Worm (Caenorhabditis elegans): Measurements from ENCODE around the gene srbc-21.
A peak's percentile ranks its signal among the peaks of the same experiment; 100 is the strongest.

The srbc-21 gene

DNA sequence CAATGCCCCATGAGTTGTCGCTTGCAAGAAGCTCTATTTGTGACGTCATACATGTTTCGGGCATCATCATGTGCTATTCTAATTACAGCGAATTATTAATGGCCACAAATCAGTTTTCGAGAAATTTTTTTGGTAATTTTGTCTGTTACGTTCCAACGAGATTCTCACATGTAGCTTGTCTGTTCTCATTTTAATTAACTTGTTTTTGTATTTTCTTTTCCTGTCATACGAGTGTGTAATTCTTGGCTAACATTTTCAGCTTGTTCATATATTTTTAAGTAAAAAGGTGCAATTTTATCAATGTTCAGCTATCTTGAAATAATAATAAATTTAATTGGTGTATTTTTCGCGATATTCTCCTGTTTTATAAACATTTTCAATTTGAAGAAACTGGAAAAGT is at the start of gene srbc-21:
Gene srbc-21, plus strand, starts transcription at position 301 of the 400 bp plus-strand sequence.
- TF ChIP-seq drap-1 (GFP tag; optimal IDR thresholded peaks at IDR 0.05) (no peak), zip-8 (tag; optimal IDR thresholded peaks at IDR 0.05) (peak; percentile 5), nhr-28 (tag; optimal IDR thresholded peaks at IDR 0.05) (no peak), lin-32 (GFP tag; optimal IDR thresholded peaks at IDR 0.05) (no peak), lin-13 (tag; optimal IDR thresholded peaks at IDR 0.05) (no peak), nhr-76 (tag; optimal IDR thresholded peaks at IDR 0.05) (no peak)

- TF ChIP-seq cnd-1 (tag; optimal IDR thresholded peaks at IDR 0.05) (no peak), drap-1 (GFP tag; optimal IDR thresholded peaks at IDR 0.05) (no peak)
Measured at ce11 chrV:2105976-2106375, 49.4 kb upstream of the srbc-21 start, which contains the start of gene F22F7.4. Gene F22F7.4 (minus strand): TSS chrV:2106076.

DNA sequence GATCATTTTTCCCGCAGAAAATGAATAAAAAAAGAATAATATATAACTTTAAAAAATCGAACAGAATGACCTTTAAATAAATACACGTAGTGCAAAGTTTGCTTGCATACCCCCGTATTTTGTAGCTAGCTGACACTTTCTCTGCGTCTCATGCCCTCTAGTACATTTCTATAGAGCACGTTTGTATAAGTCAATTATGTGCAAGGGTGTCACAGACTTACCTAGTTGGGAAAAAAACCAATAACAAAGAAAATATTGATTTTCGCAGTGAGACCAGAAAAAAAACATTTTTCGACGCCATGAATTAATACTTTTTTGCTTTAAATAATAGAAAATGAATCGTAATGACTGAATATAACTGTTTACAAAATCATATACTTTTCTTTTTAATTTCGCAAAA is 46.0 kb upstream of the srbc-21 start, which contains the start of gene ckb-4:
Gene ckb-4, minus strand, starts transcription at position 140 of the 400 bp plus-strand sequence.
- TF ChIP-seq nhr-237 (tag; optimal IDR thresholded peaks at IDR 0.05) (peak; percentile 49), bed-3 (GFP tag; optimal IDR thresholded peaks at IDR 0.05) (no peak), sptf-1 (tag; optimal IDR thresholded peaks at IDR 0.05) (no peak), nhr-12 (tag; optimal IDR thresholded peaks at IDR 0.05) (no peak), drap-1 (GFP tag; optimal IDR thresholded peaks at IDR 0.05) (no peak), nhr-28 (tag; optimal IDR thresholded peaks at IDR 0.05) (no peak), lin-32 (GFP tag; optimal IDR thresholded peaks at IDR 0.05) (no peak), zip-8 (tag; optimal IDR thresholded peaks at IDR 0.05) (no peak), ztf-11 (tag; optimal IDR thresholded peaks at IDR 0.05) (no peak), hlh-1 (tag; optimal IDR thresholded peaks at IDR 0.05) (no peak), ceh-83 (GFP tag; optimal IDR thresholded peaks at IDR 0.05) (no peak), M03D4.4 (tag; optimal IDR thresholded peaks at IDR 0.05) (no peak), mep-1 (tag; optimal IDR thresholded peaks at IDR 0.05) (peak; percentile 29), ceh-39 (tag; optimal IDR thresholded peaks at IDR 0.05) (peak; percentile 10), sem-2 (GFP tag; optimal IDR thresholded peaks at IDR 0.05) (no peak), cnd-1 (tag; optimal IDR thresholded peaks at IDR 0.05) (no peak), unc-62 (GFP tag; optimal IDR thresholded peaks at IDR 0.05) (no peak), mls-2 (tag; optimal IDR thresholded peaks at IDR 0.05) (no peak), flh-1 (GFP tag; optimal IDR thresholded peaks at IDR 0.05) (no peak), nhr-2 (tag; optimal IDR thresholded peaks at IDR 0.05) (no peak), snpc-4 (tag; optimal IDR thresholded peaks at IDR 0.05) (no peak), tbx-8 (GFP tag; optimal IDR thresholded peaks at IDR 0.05) (no peak), nhr-76 (tag; optimal IDR thresholded peaks at IDR 0.05) (no peak), lin-13 (tag; optimal IDR thresholded peaks at IDR 0.05) (no peak), ceh-43 (GFP tag; optimal IDR thresholded peaks at IDR 0.05) (no peak), ces-1 (GFP tag; optimal IDR thresholded peaks at IDR 0.05) (peak; percentile 94), blmp-1 (tag; optimal IDR thresholded peaks at IDR 0.05) (no peak), mab-5 (tag; optimal IDR thresholded peaks at IDR 0.05) (no peak), unc-120 (tag; optimal IDR thresholded peaks at IDR 0.05; ENCODE audit: poor library complexity, severe bottlenecking) (no peak), pha-4 (tag; optimal IDR thresholded peaks at IDR 0.05) (peak; percentile 43), ham-2 (GFP tag; optimal IDR thresholded peaks at IDR 0.05) (no peak), elt-1 (tag; optimal IDR thresholded peaks at IDR 0.05; ENCODE audit: borderline replicate concordance, insufficient read depth) (no peak), unc-39 (tag; optimal IDR thresholded peaks at IDR 0.05) (no peak), elt-3 (tag; optimal IDR thresholded peaks at IDR 0.05) (no peak), lsy-2 (tag; optimal IDR thresholded peaks at IDR 0.05) (no peak)

DNA sequence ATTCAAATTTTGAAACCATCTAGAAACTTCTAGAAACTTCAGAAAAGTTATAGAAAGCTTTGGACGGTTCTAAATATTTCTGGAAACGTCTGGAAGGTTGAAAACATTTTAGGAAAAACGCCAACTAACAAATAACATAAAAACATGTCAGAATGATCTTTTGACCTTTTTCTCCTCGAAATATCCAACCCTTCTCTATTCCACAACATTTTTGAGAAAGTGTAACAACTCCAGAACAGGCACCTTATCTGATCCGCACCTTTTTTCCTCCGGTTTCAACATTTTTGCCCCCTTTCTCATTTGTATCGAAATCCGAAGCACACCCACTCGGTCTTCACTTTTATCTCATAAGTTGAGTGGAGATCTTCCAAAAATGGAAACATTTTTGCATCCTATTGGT is 45.0 kb upstream of the srbc-21 start, which contains the start of gene F22F7.3:
Gene F22F7.3, plus strand, starts transcription at position 301 of the 400 bp plus-strand sequence.
- TF ChIP-seq lin-32 (GFP tag; optimal IDR thresholded peaks at IDR 0.05) (no peak), sem-2 (GFP tag; optimal IDR thresholded peaks at IDR 0.05) (no peak), unc-39 (tag; optimal IDR thresholded peaks at IDR 0.05) (no peak), nhr-2 (tag; optimal IDR thresholded peaks at IDR 0.05) (no peak), blmp-1 (tag; optimal IDR thresholded peaks at IDR 0.05) (no peak), elt-1 (tag; optimal IDR thresholded peaks at IDR 0.05; ENCODE audit: borderline replicate concordance, insufficient read depth) (no peak), ces-1 (GFP tag; optimal IDR thresholded peaks at IDR 0.05) (no peak), mab-5 (tag; optimal IDR thresholded peaks at IDR 0.05) (no peak), ceh-43 (GFP tag; optimal IDR thresholded peaks at IDR 0.05) (no peak), tbx-8 (GFP tag; optimal IDR thresholded peaks at IDR 0.05) (no peak), mls-2 (tag; optimal IDR thresholded peaks at IDR 0.05) (no peak), hlh-1 (tag; optimal IDR thresholded peaks at IDR 0.05) (no peak)

All from whole organism, mixed stage, embryonic.